Fruit fly (Drosophila melanogaster): ENCODE data around the gene dos.

DNA sequence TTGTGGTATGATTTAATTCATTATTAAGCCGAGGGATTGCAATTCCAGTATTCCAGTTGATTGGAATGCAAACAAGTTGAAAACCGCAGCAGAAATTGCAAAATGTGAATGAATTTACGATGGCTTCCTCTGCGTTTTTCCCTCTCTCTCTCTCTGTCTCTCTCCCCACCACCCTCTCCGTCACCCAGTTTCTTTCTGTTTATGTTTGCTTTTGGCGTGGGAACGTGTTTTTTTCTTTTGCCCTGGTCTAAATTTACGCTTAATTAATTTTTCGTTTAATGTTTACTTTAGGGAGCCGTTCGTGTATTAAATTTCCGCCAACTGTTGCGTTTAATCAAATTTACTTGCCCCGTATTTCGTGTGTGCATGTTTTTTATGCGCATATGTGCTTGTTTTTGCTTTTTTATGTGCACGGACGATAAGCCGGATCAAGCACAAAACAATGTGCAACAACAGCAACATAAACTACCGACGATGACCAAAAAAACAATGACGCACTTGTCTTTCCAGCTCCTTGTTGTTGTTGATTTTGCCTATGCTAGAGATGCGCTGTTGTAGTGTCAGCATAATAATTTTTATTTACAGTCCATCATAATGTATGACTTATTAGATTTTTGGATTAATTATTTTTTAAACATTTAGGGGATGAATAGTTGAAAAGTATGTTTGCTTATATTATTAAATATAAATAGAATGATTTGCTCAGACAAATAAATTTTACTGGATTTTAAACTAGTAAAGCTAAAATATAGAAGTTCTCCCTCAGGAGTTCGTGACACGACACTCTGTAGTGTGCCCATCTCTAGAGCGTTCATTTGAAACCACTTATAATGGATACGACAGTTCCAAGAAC lies 923 bp downstream of the dos start:
- peak; percentile 68 for TF ChIP-seq nerfin-1 (tag; optimal IDR thresholded peaks at IDR 0.05)
- TF ChIP-seq Atf-2 (GFP tag; optimal IDR thresholded peaks at IDR 0.05): no peak
- TF ChIP-seq vnd (GFP tag; IDR thresholded peaks at IDR 0.05; ENCODE audit: partially characterized antibody): peak; percentile 48; the same call in 2 of the 3 replicates
- TF ChIP-seq CG15269 (tag; optimal IDR thresholded peaks at IDR 0.05): peak; percentile 82
- peak; percentile 32 for TF ChIP-seq Mad (GFP tag; optimal IDR thresholded peaks at IDR 0.05)
- TF ChIP-seq ken (GFP tag; IDR thresholded peaks at IDR 0.05): peak; percentile 52; the same call in 1 of the 3 replicates
- peak; percentile 70 for TF ChIP-seq vvl (GFP tag; IDR thresholded peaks at IDR 0.05)
- no peak for TF ChIP-seq CG7987 (GFP tag; optimal IDR thresholded peaks at IDR 0.05)
- TF ChIP-seq BEAF-32 (GFP tag; optimal IDR thresholded peaks at IDR 0.05): peak; percentile 79
- no peak for TF ChIP-seq crp (GFP tag; optimal IDR thresholded peaks at IDR 0.05)
- no peak for TF ChIP-seq sim (GFP tag; IDR thresholded peaks at IDR 0.05)
